Worm (Caenorhabditis elegans): ENCODE measurements around the gene F41H10.2.

- TF ChIP-seq Y67H2A.10 (GFP tag; conservative IDR thresholded peaks at IDR 0.05): no peak
- no peak for TF ChIP-seq bed-1 (GFP tag; IDR thresholded peaks at IDR 0.05)
- no peak for TF ChIP-seq K11D2.4 (GFP tag; IDR thresholded peaks at IDR 0.05)
- no peak for TF ChIP-seq hsf-1 (GFP tag; IDR thresholded peaks at IDR 0.05)
- TF ChIP-seq ztf-3 (GFP tag; optimal IDR thresholded peaks at IDR 0.05): no peak
- TF ChIP-seq snpc-1.1 (tag; optimal IDR thresholded peaks at IDR 0.05; ENCODE audit: insufficient read depth): no peak
- no peak for TF ChIP-seq pha-4 (tag; optimal IDR thresholded peaks at IDR 0.05)
Observed at ce11 chrIV:5374946-5375345, 6.5 kb upstream of the F41H10.2 start.
